Fruit fly (Drosophila melanogaster) whole organism, pupa: Measurements from ENCODE around the gene Sec3.

Experiments used
- CG10348 ChIP-seq: fragments of 200-800 bp; sonication (Bioruptor generic); IDR thresholded peaks from 2 replicates; pipeline ENCODE4 v1.3.6; 2022; ENCODE audit warnings: missing biosample characterization, missing genetic modification characterization
- CG12605 ChIP-seq: fragments of 200-800 bp; sonication (Bioruptor generic); IDR thresholded peaks from 2 replicates; pipeline ENCODE4 v1.3.6; 2022; ENCODE audit warnings: missing biosample characterization, missing genetic modification characterization
- CG13204 ChIP-seq: fragments of 200-800 bp; sonication (Bioruptor generic); optimal IDR thresholded peaks from 2 replicates; lab custom pipeline; 2018; ENCODE audit warnings: missing biosample characterization, mild to moderate bottlenecking, missing genetic modification characterization, moderate library complexity
- CG14655 ChIP-seq: fragments of 200-800 bp; sonication (Bioruptor generic); optimal IDR thresholded peaks from 3 replicates; lab custom pipeline; 2017; ENCODE audit warnings: mild to moderate bottlenecking, missing biosample characterization, missing genetic modification reagents, missing genetic modification characterization
- CG15710 ChIP-seq: fragments of 200-800 bp; sonication (Bioruptor generic); optimal IDR thresholded peaks from 2 replicates; lab custom pipeline; 2018; ENCODE audit warnings: missing biosample characterization, mild to moderate bottlenecking, missing genetic modification characterization, moderate library complexity
- CG17806 ChIP-seq: fragments of 200-800 bp; sonication (Bioruptor generic); optimal IDR thresholded peaks from 2 replicates; lab custom pipeline; 2018; ENCODE audit warnings: missing biosample characterization, mild to moderate bottlenecking, missing genetic modification characterization, moderate library complexity
- CG32121 ChIP-seq: fragments of 200-800 bp; sonication (Bioruptor generic); IDR thresholded peaks from 2 replicates; pipeline ENCODE4 v1.3.6; 2022; ENCODE audit warnings: missing biosample characterization, missing genetic modification characterization
- CG34367 ChIP-seq: fragments of 200-800 bp; sonication (Bioruptor generic); optimal IDR thresholded peaks from 2 replicates; lab custom pipeline; 2018; ENCODE audit warnings: missing biosample characterization, mild to moderate bottlenecking, missing genetic modification characterization
- CG4496 ChIP-seq: fragments of 200-800 bp; sonication (Bioruptor generic); IDR thresholded peaks from 3 replicates; pipeline ENCODE4 v1.3.6; 2022; ENCODE audit warnings: missing biosample characterization, missing genetic modification characterization
- CG8159 ChIP-seq: fragments of 200-800 bp; sonication (Bioruptor generic); optimal IDR thresholded peaks from 3 replicates; lab custom pipeline; 2018; ENCODE audit warnings: missing biosample characterization, mild to moderate bottlenecking, missing genetic modification characterization, moderate library complexity
- CG8301 ChIP-seq: fragments of 200-800 bp; sonication (Bioruptor generic); optimal IDR thresholded peaks from 2 replicates; lab custom pipeline; 2018; ENCODE audit warnings: missing biosample characterization, mild to moderate bottlenecking, missing genetic modification characterization
- CG9948 ChIP-seq: fragments of 200-800 bp; sonication (Bioruptor generic); optimal IDR thresholded peaks from 2 replicates; lab custom pipeline; 2018; ENCODE audit warnings: missing biosample characterization, mild to moderate bottlenecking, missing genetic modification characterization, moderate library complexity
- D1 ChIP-seq: fragments of 200-800 bp; sonication (Bioruptor generic); optimal IDR thresholded peaks from 2 replicates; lab custom pipeline; 2018; ENCODE audit warnings: missing biosample characterization, mild to moderate bottlenecking, missing genetic modification characterization, moderate library complexity
- EcR ChIP-seq: fragments of 200-800 bp; sonication (Bioruptor generic); optimal IDR thresholded peaks from 3 replicates; lab custom pipeline; 2019; ENCODE audit warnings: missing biosample characterization, missing genetic modification characterization, mild to moderate bottlenecking, moderate library complexity, missing genetic modification reagents
- Ets98B ChIP-seq: fragments of 200-800 bp; sonication (Bioruptor generic); IDR thresholded peaks from 2 replicates; pipeline ENCODE4 v1.3.6; 2022; ENCODE audit warnings: missing biosample characterization, missing genetic modification characterization
- Pif1A ChIP-seq: fragments of 200-800 bp; sonication (Bioruptor generic); optimal IDR thresholded peaks from 3 replicates; lab custom pipeline; 2016; ENCODE audit warnings: missing biosample characterization, missing genetic modification characterization
- Pif1B ChIP-seq: fragments of 200-800 bp; sonication (Bioruptor generic); optimal IDR thresholded peaks from 3 replicates; lab custom pipeline; 2016; ENCODE audit warnings: missing biosample characterization, missing genetic modification characterization
- Snoo ChIP-seq: fragments of 200-800 bp; sonication (Bioruptor generic); optimal IDR thresholded peaks from 3 replicates; lab custom pipeline; 2017; ENCODE audit warnings: missing biosample characterization, mild to moderate bottlenecking, missing genetic modification characterization, inconsistent platforms
- fd96Ca ChIP-seq: fragments of 200-800 bp; sonication (Bioruptor generic); IDR thresholded peaks from 3 replicates; pipeline ENCODE4 v1.3.6; 2022; ENCODE audit warnings: missing biosample characterization, missing genetic modification characterization
- gl ChIP-seq: fragments of 200-800 bp; sonication (Bioruptor generic); optimal IDR thresholded peaks from 2 replicates; lab custom pipeline; 2018; ENCODE audit warnings: missing biosample characterization, mild to moderate bottlenecking, missing genetic modification characterization
- rn ChIP-seq: fragments of 200-800 bp; sonication (Bioruptor generic); IDR thresholded peaks from 2 replicates; pipeline ENCODE4 v1.3.6; 2022; ENCODE audit warnings: missing biosample characterization, missing genetic modification characterization

The Sec3 gene

dm6 chr3L:17391132-17391531, 33.9 kb downstream of the Sec3 start:
- TF ChIP-seq fd96Ca (GFP tag; lab: Robert Waterston, UW) (no peak), CG34367 (tag; lab: Kevin White, UChicago) (no peak), CG10348 (GFP tag; lab: Robert Waterston, UW) (no peak), CG8301 (no peak)

dm6 chr3L:17388895-17389294, 36.1 kb downstream of the Sec3 start, which contains the start of gene CG13731:
TSS of gene CG13731 (minus strand) at chr3L:17388956.
- no peak for TF ChIP-seq CG13204 (GFP tag; lab: Kevin White, UChicago)
- no peak for TF ChIP-seq Ets98B (GFP tag; lab: Robert Waterston, UW)
- TF ChIP-seq CG8159 (tag; lab: Kevin White, UChicago): no peak
- TF ChIP-seq CG8301: no peak
- TF ChIP-seq Pif1A (GFP tag; lab: Kevin White, UChicago): no peak
- no peak for TF ChIP-seq CG14655
- no peak for TF ChIP-seq CG9948 (tag; lab: Kevin White, UChicago)
- no peak for TF ChIP-seq Snoo
- no peak for TF ChIP-seq gl (tag; lab: Kevin White, UChicago)
- TF ChIP-seq fd96Ca (GFP tag; lab: Robert Waterston, UW): no peak
- no peak for TF ChIP-seq CG17806 (tag; lab: Kevin White, UChicago)
- no peak for TF ChIP-seq CG15710
- TF ChIP-seq EcR: no peak
- TF ChIP-seq CG4496 (GFP tag; lab: Robert Waterston, UW): no peak
- no peak for TF ChIP-seq CG34367 (tag; lab: Kevin White, UChicago)
- TF ChIP-seq rn (GFP tag; lab: Robert Waterston, UW): no peak
- TF ChIP-seq CG10348 (GFP tag; lab: Robert Waterston, UW): no peak
- TF ChIP-seq CG12605: no peak

DNA sequence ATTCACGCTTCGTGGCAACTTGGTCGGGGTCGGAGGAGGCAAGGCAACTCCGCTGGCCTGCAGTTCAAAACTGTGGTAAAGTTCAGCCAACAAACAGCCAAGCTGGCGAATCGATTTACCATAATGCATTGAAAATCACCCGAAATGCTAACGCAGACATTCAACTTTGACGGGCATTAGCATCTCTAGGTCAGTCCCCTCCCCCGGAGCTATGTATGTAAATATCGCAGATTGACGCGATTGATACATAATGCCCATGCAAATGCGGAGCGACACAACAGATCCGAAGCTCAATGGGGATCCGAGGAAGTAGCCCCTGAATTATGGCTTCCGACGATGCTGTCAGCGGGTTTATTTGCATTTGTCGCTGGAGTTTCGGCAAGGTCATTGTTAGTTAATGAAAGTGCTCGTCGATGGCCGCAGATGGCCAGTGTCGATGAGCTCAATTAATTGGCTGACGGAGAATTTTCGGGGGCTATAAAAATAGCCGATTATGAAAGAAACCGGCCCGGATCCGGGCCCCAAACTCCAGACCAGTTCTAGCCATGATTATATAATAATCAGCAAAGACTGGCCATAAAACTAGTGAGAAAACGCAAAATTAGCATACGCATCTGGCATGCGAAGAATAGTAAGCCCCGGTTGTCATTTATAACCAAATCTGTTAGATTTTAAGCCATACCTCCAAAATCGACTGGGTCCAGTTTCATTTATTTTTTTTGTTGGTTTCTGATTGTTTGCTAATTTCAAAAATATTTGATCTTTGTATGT, 38.2 kb downstream of the Sec3 start:
- TF ChIP-seq Snoo: no peak

DNA sequence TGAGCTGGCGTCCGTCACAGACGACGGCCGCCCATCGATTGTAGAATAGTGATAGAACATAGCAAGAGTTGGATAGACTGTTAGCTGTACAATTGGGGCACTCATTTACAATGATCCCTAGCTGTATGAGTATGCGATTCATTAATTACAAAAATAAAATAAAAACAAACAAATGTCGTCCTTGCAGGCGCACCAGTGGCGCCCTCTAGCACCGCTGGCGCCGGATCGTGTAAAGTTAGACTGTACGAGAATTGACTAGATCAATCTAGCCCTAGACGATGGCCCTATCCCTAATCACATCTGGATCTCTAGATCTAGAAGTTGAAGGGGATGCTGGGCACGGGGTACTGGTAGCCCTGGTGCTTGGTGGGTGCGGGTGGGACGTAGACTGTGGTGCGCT, 41.3 kb downstream of the Sec3 start:
- no peak for TF ChIP-seq Snoo
- no peak for TF ChIP-seq fd96Ca (GFP tag; lab: Robert Waterston, UW)
- no peak for TF ChIP-seq Ets98B (GFP tag; lab: Robert Waterston, UW)
- TF ChIP-seq CG15710: no peak
- TF ChIP-seq CG13204 (GFP tag; lab: Kevin White, UChicago): no peak
- TF ChIP-seq EcR: no peak
- TF ChIP-seq CG12605: no peak
- no peak for TF ChIP-seq CG9948 (tag; lab: Kevin White, UChicago)
- TF ChIP-seq D1 (tag; lab: Kevin White, UChicago): no peak
- TF ChIP-seq gl (tag; lab: Kevin White, UChicago): no peak
- TF ChIP-seq CG14655: no peak

dm6 chr3L:17383285-17383684, 41.7 kb downstream of the Sec3 start:
- TF ChIP-seq CG17806 (tag; lab: Kevin White, UChicago) (no peak), Pif1B (GFP tag; lab: Kevin White, UChicago) (no peak), Ets98B (GFP tag; lab: Robert Waterston, UW) (no peak), CG13204 (GFP tag; lab: Kevin White, UChicago) (no peak), CG12605 (no peak), CG32121 (GFP tag; lab: Robert Waterston, UW) (no peak), CG9948 (tag; lab: Kevin White, UChicago) (no peak), CG8159 (tag; lab: Kevin White, UChicago) (no peak), CG15710 (no peak), rn (GFP tag; lab: Robert Waterston, UW) (no peak), Snoo (no peak), gl (tag; lab: Kevin White, UChicago) (no peak), fd96Ca (GFP tag; lab: Robert Waterston, UW) (no peak), D1 (tag; lab: Kevin White, UChicago) (no peak), Pif1A (GFP tag; lab: Kevin White, UChicago) (no peak), CG14655 (no peak), CG4496 (GFP tag; lab: Robert Waterston, UW) (no peak)

DNA sequence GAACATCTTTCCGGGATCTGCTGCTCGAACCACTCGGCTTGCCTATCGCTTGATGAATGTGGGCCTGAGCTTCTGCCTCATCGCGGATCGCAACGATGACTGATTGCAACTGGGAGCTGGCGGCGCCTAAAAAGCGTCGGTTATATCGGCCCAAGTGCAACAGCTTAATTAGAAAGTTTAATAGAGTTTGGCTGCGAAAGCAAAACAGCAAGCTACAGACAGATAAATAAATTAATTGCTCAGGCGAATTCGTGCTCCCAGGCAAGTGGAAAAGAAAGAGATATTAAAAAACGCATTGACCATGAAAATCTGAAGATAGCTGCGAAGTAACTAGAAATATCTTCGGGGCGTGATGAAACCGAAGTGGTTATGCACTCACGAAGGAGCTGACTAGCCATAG, 42.4 kb downstream of the Sec3 start, which contains the start of gene CG13728:
Gene CG13728, minus strand, starts transcription at position 101 of the 400 bp plus-strand sequence.
- TF ChIP-seq CG15710 (no peak), CG14655 (no peak), CG12605 (no peak), CG32121 (GFP tag; lab: Robert Waterston, UW) (no peak), fd96Ca (GFP tag; lab: Robert Waterston, UW) (no peak), Pif1B (GFP tag; lab: Kevin White, UChicago) (no peak), CG9948 (tag; lab: Kevin White, UChicago) (no peak), Ets98B (GFP tag; lab: Robert Waterston, UW) (no peak), CG10348 (GFP tag; lab: Robert Waterston, UW) (no peak), D1 (tag; lab: Kevin White, UChicago) (no peak), gl (tag; lab: Kevin White, UChicago) (no peak), CG8301 (no peak), Pif1A (GFP tag; lab: Kevin White, UChicago) (no peak), CG34367 (tag; lab: Kevin White, UChicago) (no peak), rn (GFP tag; lab: Robert Waterston, UW) (no peak), Snoo (no peak), CG4496 (GFP tag; lab: Robert Waterston, UW) (no peak), CG17806 (tag; lab: Kevin White, UChicago) (no peak)
